Fruit fly (Drosophila melanogaster): Measurements from ENCODE around the gene CG4658.
A peak's percentile ranks its signal among the peaks of the same experiment; 100 is the strongest.

Gene CG4658

dm6 chr2L:9908468-9908967 is 48.4 kb upstream of the CG4658 start, which contains the start of gene CG13124 (continued):
- TF ChIP-seq salr (GFP tag; optimal IDR thresholded peaks at IDR 0.05) (no peak), fkh (GFP tag; optimal IDR thresholded peaks at IDR 0.05) (peak; percentile 12), CG16779 (tag; optimal IDR thresholded peaks at IDR 0.05) (peak; percentile 27), fd59A (GFP tag; optimal IDR thresholded peaks at IDR 0.05) (no peak), dsx (GFP tag; optimal IDR thresholded peaks at IDR 0.05; ENCODE audit: poor library complexity, severe bottlenecking) (no peak), Sox15 (GFP tag; optimal IDR thresholded peaks at IDR 0.05) (no peak), Gug (GFP tag; IDR thresholded peaks at IDR 0.05) (no peak), Eip78C (GFP tag) (peak; percentile 72), CG1621 (tag; optimal IDR thresholded peaks at IDR 0.05) (no peak), achi (GFP tag; optimal IDR thresholded peaks at IDR 0.05) (peak; percentile 28), CG32006 (GFP tag; optimal IDR thresholded peaks at IDR 0.05) (no peak), Eip93F (GFP tag; optimal IDR thresholded peaks at IDR 0.05) (no peak), CG6808 (GFP tag; optimal IDR thresholded peaks at IDR 0.05) (peak; percentile 7), Sox14 (GFP tag; optimal IDR thresholded peaks at IDR 0.05) (peak; percentile 8), CG34406 (GFP tag; optimal IDR thresholded peaks at IDR 0.05) (peak; percentile 17), Met (GFP tag; optimal IDR thresholded peaks at IDR 0.05) (no peak), CG3919 (GFP tag; optimal IDR thresholded peaks at IDR 0.05) (peak; percentile 32), Eip75B (GFP tag; optimal IDR thresholded peaks at IDR 0.05) (no peak), CG10631 (GFP tag; optimal IDR thresholded peaks at IDR 0.05) (no peak), Ets96B (tag; optimal IDR thresholded peaks at IDR 0.05) (no peak)

- TF ChIP-seq Sox102F (GFP tag; optimal IDR thresholded peaks at IDR 0.05) (no peak), pdm3 (GFP tag; optimal IDR thresholded peaks at IDR 0.05) (peak; percentile 28), net (GFP tag; optimal IDR thresholded peaks at IDR 0.05) (peak; percentile 37), achi (GFP tag; optimal IDR thresholded peaks at IDR 0.05) (peak; percentile 6), Hr39 (GFP tag; optimal IDR thresholded peaks at IDR 0.05) (peak; percentile 13), CG6276 (GFP tag; optimal IDR thresholded peaks at IDR 0.05) (no peak), Eip75B (GFP tag; optimal IDR thresholded peaks at IDR 0.05) (peak; percentile 16), CG10669 (GFP tag; optimal IDR thresholded peaks at IDR 0.05) (no peak), Hr4 (GFP tag; optimal IDR thresholded peaks at IDR 0.05) (peak; percentile 67), Ets21C (GFP tag; optimal IDR thresholded peaks at IDR 0.05) (no peak), dac (GFP tag; optimal IDR thresholded peaks at IDR 0.05) (no peak), CG8119 (GFP tag; IDR thresholded peaks at IDR 0.05) (peak; percentile 28; the same call in 2 of the 3 replicates), salr (GFP tag; optimal IDR thresholded peaks at IDR 0.05) (no peak), Met (GFP tag; optimal IDR thresholded peaks at IDR 0.05) (peak; percentile 8), Sox14 (GFP tag; optimal IDR thresholded peaks at IDR 0.05) (no peak), Gug (GFP tag; IDR thresholded peaks at IDR 0.05) (0 out of 2 replicates have a peak, but pooled peaks have one; percentile 13), lz (GFP tag; optimal IDR thresholded peaks at IDR 0.05) (peak; percentile 40), eg (GFP tag; IDR thresholded peaks at IDR 0.05) (peak; percentile 80), CG11902 (GFP tag; optimal IDR thresholded peaks at IDR 0.05) (no peak), acj6 (GFP tag; optimal IDR thresholded peaks at IDR 0.05) (peak; percentile 1), Eip78C (GFP tag) (peak; percentile 43), CG6163 (GFP tag; IDR thresholded peaks at IDR 0.05) (peak; percentile 49; the same call in 2 of the 3 replicates), OdsH (GFP tag; optimal IDR thresholded peaks at IDR 0.05) (no peak), Smox (GFP tag; optimal IDR thresholded peaks at IDR 0.05) (peak; percentile 13), CG32006 (GFP tag; optimal IDR thresholded peaks at IDR 0.05) (peak; percentile 7), cyc (GFP tag; optimal IDR thresholded peaks at IDR 0.05) (peak; percentile 9)
Measured at dm6 chr2L:9911783-9912182, 45.1 kb upstream of the CG4658 start.
